Fruit fly (Drosophila melanogaster): ENCODE measurements around the gene H15.

The H15 gene

dm6 chr2L:5426843-5427540 is 22.9 kb downstream of the H15 start (continued):
- peak; percentile 79 for TF ChIP-seq acj6 (GFP tag; optimal IDR thresholded peaks at IDR 0.05)
- TF ChIP-seq salr (GFP tag; optimal IDR thresholded peaks at IDR 0.05): peak; percentile 57 to 83
- peak; percentile 65 for TF ChIP-seq Smox (GFP tag; optimal IDR thresholded peaks at IDR 0.05)
- TF ChIP-seq OdsH (GFP tag; optimal IDR thresholded peaks at IDR 0.05): peak; percentile 77
- peak; percentile 22 for TF ChIP-seq fd85E (GFP tag; optimal IDR thresholded peaks at IDR 0.05)
- peak; percentile 71 for TF ChIP-seq topi (GFP tag; optimal IDR thresholded peaks at IDR 0.05)
- peak; percentile 88 for TF ChIP-seq dsx (GFP tag; optimal IDR thresholded peaks at IDR 0.05; ENCODE audit: poor library complexity, severe bottlenecking)
- peak; percentile 52 for TF ChIP-seq vri (GFP tag; optimal IDR thresholded peaks at IDR 0.05)
- peak; percentile 82 for TF ChIP-seq CG32006 (GFP tag; optimal IDR thresholded peaks at IDR 0.05)

dm6 chr2L:5428776-5429549 is 24.9 kb downstream of the H15 start:
- TF ChIP-seq spab (GFP tag; optimal IDR thresholded peaks at IDR 0.05): peak; percentile 24
- TF ChIP-seq CG11762 (GFP tag; optimal IDR thresholded peaks at IDR 0.05; ENCODE audit: insufficient read depth): peak; percentile 45
- TF ChIP-seq pdm3 (GFP tag; optimal IDR thresholded peaks at IDR 0.05): peak; percentile 50
- no peak for TF ChIP-seq Ets21C (GFP tag; optimal IDR thresholded peaks at IDR 0.05)
- peak; percentile 71 for TF ChIP-seq CG8632 (GFP tag; optimal IDR thresholded peaks at IDR 0.05)
- peak; percentile 27 for TF ChIP-seq Hr39 (GFP tag; optimal IDR thresholded peaks at IDR 0.05)
- peak; percentile 32 for TF ChIP-seq cyc (GFP tag; optimal IDR thresholded peaks at IDR 0.05)
- TF ChIP-seq CG7368 (GFP tag; optimal IDR thresholded peaks at IDR 0.05): no peak
- peak; percentile 69 for TF ChIP-seq Met (GFP tag; optimal IDR thresholded peaks at IDR 0.05)
- no peak for TF ChIP-seq CG11294 (GFP tag; IDR thresholded peaks at IDR 0.05)
- no peak for TF ChIP-seq salr (GFP tag; optimal IDR thresholded peaks at IDR 0.05)
- TF ChIP-seq CG6854 (GFP tag; optimal IDR thresholded peaks at IDR 0.05): peak; percentile 79
- peak in 1 of 2 experiments; percentile 21 for TF ChIP-seq ss (GFP tag; optimal IDR thresholded peaks at IDR 0.05)
- TF ChIP-seq net (GFP tag; optimal IDR thresholded peaks at IDR 0.05): peak; percentile 54
- peak; percentile 51; the same call in 1 of the 2 replicates for TF ChIP-seq CG15336 (GFP tag; IDR thresholded peaks at IDR 0.05)
- no peak for TF ChIP-seq Lpt (GFP tag; optimal IDR thresholded peaks at IDR 0.05)
- TF ChIP-seq Sox102F (GFP tag; optimal IDR thresholded peaks at IDR 0.05): peak; percentile 74
- peak; percentile 32 for TF ChIP-seq fd59A (GFP tag; optimal IDR thresholded peaks at IDR 0.05)
- peak; percentile 9 for TF ChIP-seq Sox14 (GFP tag; optimal IDR thresholded peaks at IDR 0.05)
- peak; percentile 65 for TF ChIP-seq achi (GFP tag; optimal IDR thresholded peaks at IDR 0.05)
- peak; percentile 45; the same call in 2 of the 3 replicates for TF ChIP-seq CG8119 (GFP tag; IDR thresholded peaks at IDR 0.05)
- peak; percentile 50 for TF ChIP-seq Smox (GFP tag; optimal IDR thresholded peaks at IDR 0.05)
- TF ChIP-seq Eip93F (GFP tag; optimal IDR thresholded peaks at IDR 0.05): peak; percentile 62
- peak; percentile 14 for TF ChIP-seq dsx (GFP tag; optimal IDR thresholded peaks at IDR 0.05; ENCODE audit: poor library complexity, severe bottlenecking)
- peak; percentile 27 for TF ChIP-seq Ets96B (tag; optimal IDR thresholded peaks at IDR 0.05)
- peak; percentile 22; the same call in 1 of the 3 replicates for TF ChIP-seq eg (GFP tag; IDR thresholded peaks at IDR 0.05)
- peak; percentile 61 for TF ChIP-seq CG3919 (GFP tag; optimal IDR thresholded peaks at IDR 0.05)
- TF ChIP-seq dac (GFP tag; optimal IDR thresholded peaks at IDR 0.05): no peak
- peak; percentile 8 for TF ChIP-seq CG3032 (tag; optimal IDR thresholded peaks at IDR 0.05)
- no peak for TF ChIP-seq CG4318 (GFP tag; optimal IDR thresholded peaks at IDR 0.05)
- peak; percentile 87 for TF ChIP-seq esn (GFP tag; optimal IDR thresholded peaks at IDR 0.05)
- TF ChIP-seq CG32006 (GFP tag; optimal IDR thresholded peaks at IDR 0.05): peak; percentile 52
- TF ChIP-seq CG16779 (tag; optimal IDR thresholded peaks at IDR 0.05): no peak
- peak; percentile 53 for TF ChIP-seq vri (GFP tag; optimal IDR thresholded peaks at IDR 0.05)
- TF ChIP-seq CG6808 (GFP tag; optimal IDR thresholded peaks at IDR 0.05): peak; percentile 30
- TF ChIP-seq topi (GFP tag; optimal IDR thresholded peaks at IDR 0.05): peak; percentile 57
- peak; percentile 61 for TF ChIP-seq acj6 (GFP tag; optimal IDR thresholded peaks at IDR 0.05)
- peak; percentile 22 for TF ChIP-seq Hr4 (GFP tag; optimal IDR thresholded peaks at IDR 0.05)
- peak; percentile 55 for TF ChIP-seq lz (GFP tag; optimal IDR thresholded peaks at IDR 0.05)
- peak; percentile 31 for TF ChIP-seq CG10669 (GFP tag; optimal IDR thresholded peaks at IDR 0.05)
- TF ChIP-seq OdsH (GFP tag; optimal IDR thresholded peaks at IDR 0.05): peak; percentile 61
- TF ChIP-seq Gug (GFP tag; IDR thresholded peaks at IDR 0.05): 0 out of 2 replicates have a peak, but pooled peaks have one; percentile 22
- peak; percentile 63 for TF ChIP-seq Blimp-1 (GFP tag; optimal IDR thresholded peaks at IDR 0.05)

Data from whole organism, prepupa.